Worm (Caenorhabditis elegans): ENCODE data around the gene T15H9.5.

The T15H9.5 gene

ce11 chrII:9646122-9646555 is 34.9 kb upstream of the T15H9.5 start (continued):
- TF ChIP-seq fkh-6 (tag; optimal IDR thresholded peaks at IDR 0.05) (no peak), ets-4 (tag; optimal IDR thresholded peaks at IDR 0.05) (peak; percentile 18), ttx-3 (tag; optimal IDR thresholded peaks at IDR 0.05) (no peak), hlh-15 (tag; optimal IDR thresholded peaks at IDR 0.05) (no peak), hlh-30 (tag; optimal IDR thresholded peaks at IDR 0.05; ENCODE audit: insufficient read depth) (peak; percentile 85), K09A11.1 (tag; optimal IDR thresholded peaks at IDR 0.05; ENCODE audit: insufficient read depth) (peak; percentile 31), madf-2 (tag; optimal IDR thresholded peaks at IDR 0.05) (no peak), pha-4 (tag; optimal IDR thresholded peaks at IDR 0.05) (no peak), K02D7.2 (tag; optimal IDR thresholded peaks at IDR 0.05) (no peak), tbx-7 (tag; optimal IDR thresholded peaks at IDR 0.05) (no peak), ref-2 (tag; optimal IDR thresholded peaks at IDR 0.05) (peak; percentile 72), fax-1 (tag; optimal IDR thresholded peaks at IDR 0.05) (no peak), nfya-1 (tag; optimal IDR thresholded peaks at IDR 0.05) (peak; percentile 89), pag-3 (tag; optimal IDR thresholded peaks at IDR 0.05; ENCODE audit: borderline replicate concordance) (no peak), zip-5 (tag; optimal IDR thresholded peaks at IDR 0.05) (no peak), ceh-14 (tag; optimal IDR thresholded peaks at IDR 0.05) (peak; percentile 47), hlh-6 (tag; optimal IDR thresholded peaks at IDR 0.05) (peak; percentile 40), unc-55 (GFP tag; optimal IDR thresholded peaks at IDR 0.05) (peak; percentile 77), dve-1 (tag; optimal IDR thresholded peaks at IDR 0.05) (peak; percentile 32), Y22D7AL.16 (tag; optimal IDR thresholded peaks at IDR 0.05) (no peak), T23F11.4 (GFP tag; optimal IDR thresholded peaks at IDR 0.05) (no peak), pros-1 (tag; optimal IDR thresholded peaks at IDR 0.05) (peak; percentile 78), syd-9 (tag; optimal IDR thresholded peaks at IDR 0.05) (peak; percentile 46), hlh-13 (GFP tag; optimal IDR thresholded peaks at IDR 0.05) (no peak), sox-2 (GFP tag; IDR thresholded peaks at IDR 0.05) (no peak), pha-2 (tag; optimal IDR thresholded peaks at IDR 0.05) (peak; percentile 3), ceh-6 (GFP tag; optimal IDR thresholded peaks at IDR 0.05) (peak; percentile 37), ceh-48 (tag; optimal IDR thresholded peaks at IDR 0.05) (peak; percentile 80), ceh-45 (GFP tag; IDR thresholded peaks at IDR 0.05) (no peak), che-1 (tag; optimal IDR thresholded peaks at IDR 0.05) (no peak)

- TF ChIP-seq unc-55 (GFP tag; optimal IDR thresholded peaks at IDR 0.05): peak; percentile 39
- peak; percentile 46 for TF ChIP-seq elt-2 (tag; optimal IDR thresholded peaks at IDR 0.05)
- TF ChIP-seq ceh-2 (tag; optimal IDR thresholded peaks at IDR 0.05): no peak
- TF ChIP-seq rnt-1 (tag; optimal IDR thresholded peaks at IDR 0.05): peak; percentile 77
Measured at ce11 chrII:9644940-9645634, 33.8 kb upstream of the T15H9.5 start.

- TF ChIP-seq elt-2 (tag; optimal IDR thresholded peaks at IDR 0.05) (peak; percentile 16), F13H6.1 (tag; optimal IDR thresholded peaks at IDR 0.05) (no peak)
Measured at ce11 chrII:9644438-9644837, 33.2 kb upstream of the T15H9.5 start, which contains the start of gene fzr-1. TSS of gene fzr-1 (minus strand) at chrII:9644466.

ce11 chrII:9636300-9636699 is 25.1 kb upstream of the T15H9.5 start, which contains the start of gene ZK1307.7:
TSS of gene ZK1307.7 (plus strand) at chrII:9636600.
- TF ChIP-seq ceh-6 (GFP tag; optimal IDR thresholded peaks at IDR 0.05): no peak

- no peak for TF ChIP-seq ceh-6 (GFP tag; optimal IDR thresholded peaks at IDR 0.05)
- no peak for TF ChIP-seq dmd-4 (tag; optimal IDR thresholded peaks at IDR 0.05; ENCODE audit: borderline replicate concordance)
- TF ChIP-seq pha-2 (tag; optimal IDR thresholded peaks at IDR 0.05): no peak
- no peak for TF ChIP-seq T23F11.4 (GFP tag; optimal IDR thresholded peaks at IDR 0.05)
- no peak for TF ChIP-seq pax-1 (tag; optimal IDR thresholded peaks at IDR 0.05)
- TF ChIP-seq K02D7.2 (tag; optimal IDR thresholded peaks at IDR 0.05): no peak
- no peak for TF ChIP-seq fax-1 (tag; optimal IDR thresholded peaks at IDR 0.05)
- no peak for TF ChIP-seq ceh-22 (tag; optimal IDR thresholded peaks at IDR 0.05)
- no peak for TF ChIP-seq nhr-11 (tag; optimal IDR thresholded peaks at IDR 0.05)
- TF ChIP-seq ceh-48 (tag; optimal IDR thresholded peaks at IDR 0.05): no peak
- TF ChIP-seq hlh-13 (GFP tag; optimal IDR thresholded peaks at IDR 0.05): no peak
- no peak for TF ChIP-seq ttx-3 (tag; optimal IDR thresholded peaks at IDR 0.05)
- TF ChIP-seq ceh-30 (tag; optimal IDR thresholded peaks at IDR 0.05): no peak
- TF ChIP-seq ceh-34 (tag; optimal IDR thresholded peaks at IDR 0.05): no peak
Measured at ce11 chrII:9625930-9626329, 14.7 kb upstream of the T15H9.5 start.
